Fruit fly (Drosophila melanogaster) Kc167 (cell line): Measurements from ENCODE around the gene CG10587.

ENCODE experiments used
- h ChIP-seq: fragments of >200 bp; optimal IDR thresholded peaks from 3 replicates; lab custom pipeline; 2018; ENCODE audit warnings: missing external identifiers
- psq ChIP-seq: fragments of >200 bp; optimal IDR thresholded peaks from 2 replicates; lab custom pipeline; 2017; ENCODE audit warnings: missing external identifiers

DNA sequence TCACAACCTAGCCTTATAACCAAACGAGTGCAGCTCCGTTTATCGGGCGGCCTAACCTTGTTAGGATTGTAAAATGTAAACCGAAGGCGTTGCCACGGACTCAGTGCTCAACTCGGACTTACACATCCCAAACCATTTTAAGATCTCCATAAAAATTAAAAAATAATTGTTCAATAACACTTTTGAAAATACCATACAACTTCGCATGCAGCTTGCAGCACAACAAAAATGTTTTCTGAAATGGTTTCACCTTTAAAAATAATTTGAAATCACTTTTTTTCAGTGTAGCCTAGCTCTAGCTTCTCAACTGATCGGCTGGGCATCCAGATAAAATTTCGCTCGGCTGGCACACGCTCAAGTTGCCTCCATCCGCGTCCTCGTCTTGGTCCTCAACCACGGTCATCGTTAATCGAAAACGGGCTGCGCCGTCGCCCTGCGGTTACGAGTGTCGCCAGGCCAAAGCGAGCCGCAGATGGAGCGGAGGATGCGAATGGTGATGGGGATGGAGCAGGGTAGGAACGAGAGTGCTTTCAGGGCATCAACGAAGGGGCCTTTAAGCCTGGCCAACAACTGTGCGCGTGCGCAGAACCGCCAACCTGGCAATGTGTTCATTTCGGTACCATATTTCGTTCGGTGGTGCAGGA lies 10.8 kb downstream of the CG10587 start:
- no peak for TF ChIP-seq psq (lab: Kevin White, UChicago)
- TF ChIP-seq h = no peak
